Fruit fly (Drosophila melanogaster) whole organism, embryonic: Measurements from ENCODE around the gene Ktch.

ENCODE experiments used
- Atf-2 ChIP-seq: fragments of 200-800 bp; sonication (Bioruptor generic); optimal IDR thresholded peaks from 2 replicates; lab custom pipeline; 2016; ENCODE audit warnings: missing biosample characterization, missing genetic modification characterization
- Atf3 ChIP-seq: fragments of 200-800 bp; sonication (Bioruptor generic); optimal IDR thresholded peaks from 3 replicates; lab custom pipeline; 2016; ENCODE audit warnings: missing biosample characterization, missing genetic modification characterization
- Atf6 ChIP-seq: fragments of 200-800 bp; sonication (Bioruptor generic); IDR thresholded peaks from 2 replicates; pipeline ENCODE4 v1.3.6; 2022; ENCODE audit warnings: missing biosample characterization, missing genetic modification characterization
- Bgb ChIP-seq: fragments of 200-800 bp; sonication (Bioruptor generic); IDR thresholded peaks from 2 replicates; pipeline ENCODE4 v1.3.6; 2022; ENCODE audit warnings: missing biosample characterization, missing genetic modification characterization; ENCODE audit not compliant: partially characterized antibody
- Blimp-1 ChIP-seq: fragments of 200-800 bp; sonication (Bioruptor generic); optimal IDR thresholded peaks from 3 replicates; lab custom pipeline; 2018; ENCODE audit warnings: missing biosample characterization, missing genetic modification characterization, mild to moderate bottlenecking, moderate library complexity, missing genetic modification reagents
- CG11723 ChIP-seq: fragments of 200-800 bp; sonication (Bioruptor generic); optimal IDR thresholded peaks from 2 replicates; lab custom pipeline; 2017; ENCODE audit warnings: missing biosample characterization, mild to moderate bottlenecking, missing genetic modification characterization
- CG12104 ChIP-seq: fragments of 200-800 bp; sonication (Bioruptor generic); optimal IDR thresholded peaks from 3 replicates; lab custom pipeline; 2016; ENCODE audit warnings: missing biosample characterization, missing genetic modification characterization
- CG12219 ChIP-seq: fragments of 200-800 bp; sonication (Bioruptor generic); optimal IDR thresholded peaks from 3 replicates; lab custom pipeline; 2018; ENCODE audit warnings: missing biosample characterization, mild to moderate bottlenecking, missing genetic modification characterization
- CG12744 ChIP-seq: fragments of 200-800 bp; sonication (Bioruptor generic); optimal IDR thresholded peaks from 2 replicates; lab custom pipeline; 2016; ENCODE audit warnings: missing biosample characterization, missing genetic modification characterization
- CG12942 ChIP-seq: fragments of 200-800 bp; sonication (Bioruptor generic); optimal IDR thresholded peaks from 3 replicates; lab custom pipeline; 2016; ENCODE audit warnings: missing biosample characterization, missing genetic modification characterization
- CG13287 ChIP-seq: fragments of 200-800 bp; sonication (Bioruptor generic); IDR thresholded peaks from 2 replicates; pipeline ENCODE4 v1.3.6; 2022; ENCODE audit warnings: missing biosample characterization, missing genetic modification characterization; ENCODE audit not compliant: partially characterized antibody
- CG14014 ChIP-seq: fragments of 200-800 bp; sonication (Bioruptor generic); IDR thresholded peaks from 2 replicates; pipeline ENCODE4 v1.3.6; 2022; ENCODE audit warnings: missing biosample characterization, missing genetic modification characterization
- CG14710 ChIP-seq: fragments of 200-800 bp; sonication (Bioruptor generic); optimal IDR thresholded peaks from 3 replicates; lab custom pipeline; 2019; ENCODE audit warnings: missing biosample characterization, mild to moderate bottlenecking, missing genetic modification characterization, moderate library complexity
- CG1529 ChIP-seq: fragments of 200-800 bp; sonication (Bioruptor generic); optimal IDR thresholded peaks from 3 replicates; lab custom pipeline; 2018; ENCODE audit warnings: missing biosample characterization, missing genetic modification characterization
- CG1602 ChIP-seq: fragments of 200-800 bp; sonication (Bioruptor generic); optimal IDR thresholded peaks from 3 replicates; lab custom pipeline; 2016; ENCODE audit warnings: missing biosample characterization, missing genetic modification characterization
- CG16863 ChIP-seq: fragments of 200-800 bp; sonication (Bioruptor generic); optimal IDR thresholded peaks from 3 replicates; lab custom pipeline; 2016; ENCODE audit warnings: missing biosample characterization, missing genetic modification characterization
- CG17186 ChIP-seq: fragments of 200-800 bp; sonication (Bioruptor generic); optimal IDR thresholded peaks from 3 replicates; lab custom pipeline; 2017; ENCODE audit warnings: missing biosample characterization, missing genetic modification reagents, missing genetic modification characterization
- CG17568 ChIP-seq: fragments of 200-800 bp; sonication (Bioruptor generic); optimal IDR thresholded peaks from 2 replicates; lab custom pipeline; 2018; ENCODE audit warnings: missing biosample characterization, mild to moderate bottlenecking, missing genetic modification characterization, moderate library complexity
- CG17612 ChIP-seq: fragments of 200-800 bp; sonication (Bioruptor generic); IDR thresholded peaks from 2 replicates; pipeline ENCODE4 v1.3.6; 2022; ENCODE audit warnings: missing biosample characterization, missing genetic modification characterization
- CG18476 ChIP-seq: fragments of 200-800 bp; sonication (Bioruptor generic); optimal IDR thresholded peaks from 2 replicates; lab custom pipeline; 2016; ENCODE audit warnings: missing biosample characterization, mild to moderate bottlenecking, missing genetic modification characterization
- CG2116 ChIP-seq: fragments of 200-800 bp; sonication (Bioruptor generic); optimal IDR thresholded peaks from 3 replicates; lab custom pipeline; 2018; ENCODE audit warnings: missing biosample characterization, mild to moderate bottlenecking, missing genetic modification characterization
- CG30020 ChIP-seq: fragments of 200-800 bp; optimal IDR thresholded peaks from 2 replicates; lab custom pipeline; 2019; ENCODE audit warnings: missing biosample characterization, mild to moderate bottlenecking, missing genetic modification characterization, moderate library complexity
- CG3065 ChIP-seq: fragments of 200-800 bp; sonication (Bioruptor generic); optimal IDR thresholded peaks from 2 replicates; lab custom pipeline; 2016; ENCODE audit warnings: missing biosample characterization, missing genetic modification characterization
- CG33213 ChIP-seq: fragments of 200-800 bp; sonication (Bioruptor generic); optimal IDR thresholded peaks from 3 replicates; lab custom pipeline; 2016; ENCODE audit warnings: missing biosample characterization, missing genetic modification characterization
- CG5245 ChIP-seq: fragments of 200-800 bp; sonication (Bioruptor generic); optimal IDR thresholded peaks from 3 replicates; lab custom pipeline; 2016; ENCODE audit warnings: missing biosample characterization, missing genetic modification characterization
- CG6272 ChIP-seq: fragments of 200-800 bp; sonication (Bioruptor generic); IDR thresholded peaks from 2 replicates; pipeline ENCODE4 v1.3.6; 2022; ENCODE audit warnings: missing biosample characterization, missing genetic modification characterization
- CG7357 ChIP-seq: fragments of 200-800 bp; sonication (Bioruptor generic); IDR thresholded peaks from 3 replicates; pipeline ENCODE4 v1.3.6; 2022; ENCODE audit warnings: missing biosample characterization, missing genetic modification characterization
- CG9215 ChIP-seq: fragments of 200-800 bp; sonication (Bioruptor generic); IDR thresholded peaks from 2 replicates; pipeline ENCODE4 v1.3.6; 2022; ENCODE audit warnings: missing biosample characterization, missing genetic modification characterization
- CG9876 ChIP-seq: fragments of 200-800 bp; sonication (Bioruptor generic); optimal IDR thresholded peaks from 2 replicates; lab custom pipeline; 2016; ENCODE audit warnings: missing biosample characterization, missing genetic modification characterization
- CoRest ChIP-seq: fragments of 200-800 bp; sonication (Bioruptor generic); optimal IDR thresholded peaks from 3 replicates; lab custom pipeline; 2018; ENCODE audit warnings: missing biosample characterization, mild to moderate bottlenecking, missing genetic modification characterization, moderate library complexity
- Dref ChIP-seq: fragments of 200-800 bp; sonication (Bioruptor generic); IDR thresholded peaks from 2 replicates; pipeline ENCODE4 v1.3.6; 2022; ENCODE audit warnings: missing biosample characterization, missing genetic modification characterization
- Eip74EF ChIP-seq, 2 experiments: fragments of 200-800 bp in 1 of 2; fragments of >200 bp in 1 of 2; sonication (Bioruptor generic) in 1 of 2; optimal IDR thresholded peaks; 2 replicates each; lab custom pipeline; 2017 to 2019; ENCODE audit warnings: missing biosample characterization in 2 of 2, missing genetic modification characterization in 2 of 2, mild to moderate bottlenecking in 1 of 2, moderate library complexity in 1 of 2
- Ets97D ChIP-seq: fragments of 200-800 bp; sonication (Bioruptor generic); optimal IDR thresholded peaks from 3 replicates; lab custom pipeline; 2016; ENCODE audit warnings: missing biosample characterization, missing genetic modification characterization
- Gsc ChIP-seq: fragments of 200-800 bp; sonication (Bioruptor generic); IDR thresholded peaks from 2 replicates; pipeline ENCODE4 v1.3.6; 2022; ENCODE audit warnings: missing biosample characterization, missing genetic modification characterization
- Hr51 ChIP-seq, 2 experiments: fragments of 200-800 bp; sonication (Bioruptor generic); optimal IDR thresholded peaks; 2 replicates in 1 of 2; 3 replicates in 1 of 2; lab custom pipeline; 2016 to 2018; ENCODE audit warnings: missing biosample characterization in 2 of 2, missing genetic modification characterization in 2 of 2, mild to moderate bottlenecking in 1 of 2, moderate library complexity in 1 of 2
- Sry-δ ChIP-seq: fragments of 200-800 bp; sonication (Bioruptor generic); optimal IDR thresholded peaks from 2 replicates; lab custom pipeline; 2016; ENCODE audit warnings: missing biosample characterization, missing genetic modification characterization
- aop ChIP-seq: fragments of 200-800 bp; sonication (Bioruptor generic); IDR thresholded peaks from 2 replicates; pipeline ENCODE4 v1.3.6; 2022; ENCODE audit warnings: missing biosample characterization, missing genetic modification characterization
- ara ChIP-seq: fragments of 200-800 bp; sonication (Bioruptor generic); IDR thresholded peaks from 2 replicates; pipeline ENCODE4 v1.3.6; 2022; ENCODE audit warnings: missing biosample characterization, missing genetic modification characterization
- chif ChIP-seq, 2 experiments: fragments of 200-800 bp; sonication (Bioruptor generic); optimal IDR thresholded peaks; 3 replicates each; lab custom pipeline; 2016; ENCODE audit warnings: missing biosample characterization in 2 of 2, missing genetic modification characterization in 2 of 2
- dmrt11E ChIP-seq: fragments of 200-800 bp; sonication (Bioruptor generic); optimal IDR thresholded peaks from 3 replicates; lab custom pipeline; 2018; ENCODE audit warnings: missing biosample characterization, mild to moderate bottlenecking, missing genetic modification characterization, moderate library complexity
- dysf ChIP-seq: fragments of 200-800 bp; sonication (Bioruptor generic); IDR thresholded peaks from 3 replicates; pipeline ENCODE4 v1.3.6; 2022; ENCODE audit warnings: missing biosample characterization, missing genetic modification characterization
- gro ChIP-seq: fragments of 200-800 bp; sonication (Bioruptor generic); optimal IDR thresholded peaks from 2 replicates; lab custom pipeline; 2016; ENCODE audit warnings: missing biosample characterization, missing genetic modification characterization
- her ChIP-seq: fragments of 200-800 bp; sonication (Bioruptor generic); optimal IDR thresholded peaks from 2 replicates; lab custom pipeline; 2016; ENCODE audit warnings: missing biosample characterization, missing genetic modification characterization
- hth ChIP-seq: fragments of >200 bp; optimal IDR thresholded peaks from 2 replicates; lab custom pipeline; 2017; ENCODE audit warnings: inconsistent platforms
- lab ChIP-seq: fragments of 200-800 bp; sonication (Bioruptor generic); optimal IDR thresholded peaks from 3 replicates; lab custom pipeline; 2017; ENCODE audit warnings: missing biosample characterization, missing genetic modification characterization, mild to moderate bottlenecking, moderate library complexity, missing genetic modification reagents
- lbe ChIP-seq: fragments of 200-800 bp; sonication (Bioruptor generic); optimal IDR thresholded peaks from 2 replicates; lab custom pipeline; 2016; ENCODE audit warnings: missing biosample characterization, mild to moderate bottlenecking, missing genetic modification characterization
- lola ChIP-seq, 3 experiments: fragments of >200 bp in 2 of 3; fragments of 200-800 bp in 1 of 3; sonication (Bioruptor generic) in 1 of 3; optimal IDR thresholded peaks; 2 replicates each; lab custom pipeline; 2017 to 2019; ENCODE audit warnings: missing biosample characterization in 3 of 3, missing genetic modification characterization in 3 of 3, mild to moderate bottlenecking in 1 of 3, moderate library complexity in 1 of 3
- maf-S ChIP-seq: fragments of 200-800 bp; sonication (Bioruptor generic); optimal IDR thresholded peaks from 2 replicates; lab custom pipeline; 2016; ENCODE audit warnings: missing biosample characterization, missing genetic modification characterization
- mirr ChIP-seq: fragments of 200-800 bp; sonication (Bioruptor generic); optimal IDR thresholded peaks from 3 replicates; lab custom pipeline; 2018; ENCODE audit warnings: missing biosample characterization, mild to moderate bottlenecking, missing genetic modification characterization
- nerfin-2 ChIP-seq: fragments of 200-800 bp; sonication (Bioruptor generic); IDR thresholded peaks from 2 replicates; pipeline ENCODE4 v1.3.6; 2022; ENCODE audit warnings: missing biosample characterization, missing genetic modification characterization; ENCODE audit not compliant: partially characterized antibody
- p53 ChIP-seq: fragments of 200-800 bp; sonication (Bioruptor generic); optimal IDR thresholded peaks from 2 replicates; lab custom pipeline; 2016; ENCODE audit warnings: missing biosample characterization, missing genetic modification characterization

The Ktch gene

dm6 chr3R:31086394-31086793 is 44.1 kb downstream of the Ktch start (continued):
- TF ChIP-seq ara (no peak), lola (GFP tag; optimal IDR thresholded peaks at IDR 0.05; lab: Kevin White, UChicago) (no peak), lab (GFP tag; lab: Kevin White, UChicago) (no peak), CG17186 (GFP tag; lab: Kevin White, UChicago) (no peak), CG12744 (GFP tag; lab: Kevin White, UChicago) (peak; percentile 73), CG14710 (no peak), CG1529 (GFP tag; lab: Kevin White, UChicago) (no peak), CG14014 (GFP tag; lab: Robert Waterston, UW) (no peak), CG1602 (GFP tag; lab: Kevin White, UChicago) (no peak), Gsc (no peak), CG9215 (no peak), CG3065 (GFP tag; lab: Kevin White, UChicago) (peak; percentile 98), CoRest (tag; lab: Kevin White, UChicago) (peak; percentile 47), CG7357 (GFP tag; lab: Robert Waterston, UW) (no peak), Sry-δ (GFP tag; lab: Kevin White, UChicago) (no peak), CG2116 (GFP tag; lab: Kevin White, UChicago) (no peak), CG33213 (GFP tag; lab: Kevin White, UChicago) (no peak), aop (no peak), Atf6 (GFP tag; lab: Robert Waterston, UW) (no peak), Atf3 (GFP tag; lab: Kevin White, UChicago) (no peak), CG5245 (no peak), CG17568 (no peak), CG18476 (no peak), CG16863 (GFP tag; lab: Kevin White, UChicago) (peak; percentile 17), nerfin-2 (GFP tag; lab: Robert Waterston, UW) (no peak), CG13287 (GFP tag; lab: Robert Waterston, UW) (peak; percentile 51; the same call in 1 of the 2 replicates), Blimp-1 (GFP tag; lab: Kevin White, UChicago) (no peak), gro (GFP tag; lab: Kevin White, UChicago) (no peak), her (GFP tag; lab: Kevin White, UChicago) (no peak), CG12104 (no peak), Ets97D (GFP tag; lab: Kevin White, UChicago) (peak; percentile 65), hth (lab: Kevin White, UChicago) (no peak), chif (GFP tag; optimal IDR thresholded peaks at IDR 0.05; lab: Kevin White, UChicago) (peak in 1 of 2 experiments; percentile 33), Hr51 (GFP tag; optimal IDR thresholded peaks at IDR 0.05; lab: Kevin White, UChicago) (no peak), lbe (GFP tag; lab: Kevin White, UChicago) (no peak), dysf (GFP tag; lab: Robert Waterston, UW) (0 out of 3 replicates have a peak, but pooled peaks have one; percentile 23), Dref (GFP tag; lab: Robert Waterston, UW) (no peak), maf-S (GFP tag; lab: Kevin White, UChicago) (no peak), CG6272 (GFP tag; lab: Robert Waterston, UW) (no peak), CG9876 (GFP tag; lab: Kevin White, UChicago) (no peak), p53 (GFP tag; lab: Kevin White, UChicago) (peak; percentile 15), Bgb (GFP tag; lab: Robert Waterston, UW) (no peak), CG11723 (no peak), CG12942 (no peak), CG12219 (GFP tag; lab: Kevin White, UChicago) (no peak), mirr (GFP tag; lab: Kevin White, UChicago) (no peak), CG30020 (tag; lab: Kevin White, UChicago) (no peak), Atf-2 (GFP tag; lab: Kevin White, UChicago) (no peak), dmrt11E (tag; lab: Kevin White, UChicago) (peak; percentile 7), Eip74EF (GFP tag; optimal IDR thresholded peaks at IDR 0.05; lab: Kevin White, UChicago) (peak in 1 of 2 experiments; percentile 52), CG17612 (GFP tag; lab: Robert Waterston, UW) (0 out of 2 replicates have a peak, but pooled peaks have one; percentile 9)
